Fruit fly (Drosophila melanogaster) whole organism, prepupa: ENCODE data around the gene Mtpalpha.

Source experiments
- Gug ChIP-seq: fragments of 200-800 bp; sonication (Bioruptor generic); IDR thresholded peaks from 2 replicates; pipeline ENCODE4 v1.3.6; 2022; ENCODE audit warnings: missing biosample characterization, missing genetic modification characterization
- cyc ChIP-seq: fragments of 200-800 bp; sonication (Bioruptor generic); optimal IDR thresholded peaks from 3 replicates; lab custom pipeline; 2016; ENCODE audit warnings: missing biosample characterization, missing genetic modification characterization
- eg ChIP-seq: fragments of 200-800 bp; sonication (Bioruptor generic); IDR thresholded peaks from 3 replicates; pipeline ENCODE4 v1.3.6; 2022; ENCODE audit warnings: missing biosample characterization, missing genetic modification characterization

DNA sequence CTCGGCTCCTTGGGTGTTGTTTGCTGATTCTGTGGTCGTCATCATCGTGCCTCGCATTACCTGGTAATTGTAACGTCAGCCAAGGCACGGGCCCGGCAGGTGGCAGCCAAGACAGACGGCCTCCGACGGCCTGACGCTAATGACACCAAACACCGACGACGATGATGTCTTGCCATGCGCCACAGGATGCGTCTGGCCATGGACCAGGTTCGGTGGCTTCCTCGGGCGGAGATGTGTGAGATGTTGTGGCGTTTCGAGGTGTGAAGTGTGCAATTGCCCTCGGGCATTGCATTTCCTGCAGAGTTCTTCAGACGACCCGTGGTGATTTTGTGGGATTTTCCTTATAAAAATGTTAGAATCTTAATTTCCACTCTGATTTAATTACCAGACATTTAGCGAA lies 25.5 kb upstream of the Mtpalpha start:
- TF ChIP-seq Gug (GFP tag; lab: Robert Waterston, UW) (no peak), eg (GFP tag; lab: Robert Waterston, UW) (no peak), cyc (GFP tag; lab: Kevin White, UChicago) (no peak)
